Worm (Caenorhabditis elegans) whole organism, L4/young adult: ENCODE data around the gene T05H10.8.

Experiments
- W03F9.2 ChIP-seq: fragments of 150-350 bp; optimal IDR thresholded peaks from 2 replicates; lab custom pipeline; 2014; ENCODE audit warnings: missing biosample characterization, missing genetic modification characterization
- dao-5 ChIP-seq: sonication (generic microtip); optimal IDR thresholded peaks from 2 replicates; lab custom pipeline; 2016; ENCODE audit warnings: missing genotype, missing genetic modification characterization, moderate library complexity, missing compliant biosample characterization
- him-1 ChIP-seq: sonication (generic microtip); optimal IDR thresholded peaks from 2 replicates; lab custom pipeline; 2016; ENCODE audit warnings: missing genotype, missing genetic modification reagents, missing genetic modification characterization, missing compliant biosample characterization

ce11 chrII:8032657-8033056 is 26.2 kb upstream of the T05H10.8 start, which contains the start of gene nrf-6:
- TF ChIP-seq W03F9.2 (tag; lab: Kevin White, UChicago) (no peak), him-1 (no peak), dao-5 (tag; lab: Kevin White, UChicago) (no peak)
